Worm (Caenorhabditis elegans) whole organism, L1 larva: Measurements from ENCODE around the gene frpr-6.

Experiments used
- C04F5.9 ChIP-seq: sonication (generic microtip); optimal IDR thresholded peaks from 2 replicates; lab custom pipeline; 2016; ENCODE audit warnings: missing genetic modification characterization, missing compliant biosample characterization
- C16A3.4 ChIP-seq: fragments of 150-350 bp; optimal IDR thresholded peaks from 2 replicates; lab custom pipeline; 2014; ENCODE audit warnings: missing biosample characterization, missing genetic modification characterization
- C34B4.2 ChIP-seq: sonication (generic microtip); optimal IDR thresholded peaks from 2 replicates; lab custom pipeline; 2017; ENCODE audit warnings: mild to moderate bottlenecking, missing genetic modification characterization, missing compliant biosample characterization
- F16B12.6 ChIP-seq: fragments of 150-350 bp; optimal IDR thresholded peaks from 2 replicates; lab custom pipeline; 2014; ENCODE audit warnings: missing biosample characterization, missing genetic modification characterization
- Y116A8C.19 ChIP-seq: sonication (generic microtip); optimal IDR thresholded peaks from 2 replicates; lab custom pipeline; 2016; ENCODE audit warnings: missing compliant biosample characterization, missing genetic modification characterization, borderline replicate concordance
- aha-1 ChIP-seq: fragments of 150-350 bp; optimal IDR thresholded peaks from 2 replicates; lab custom pipeline; 2014; ENCODE audit warnings: missing biosample characterization, missing genetic modification characterization
- ama-1 ChIP-seq: fragments of 150-350 bp; optimal IDR thresholded peaks from 2 replicates; lab custom pipeline; 2014
- ceh-63 ChIP-seq: fragments of 200-800 bp; sonication (Bioruptor generic); optimal IDR thresholded peaks from 2 replicates; lab custom pipeline; 2018; ENCODE audit warnings: mild to moderate bottlenecking, missing genetic modification characterization, missing compliant biosample characterization
- ceh-8 ChIP-seq: fragments of 200-800 bp; sonication (Bioruptor generic); optimal IDR thresholded peaks from 2 replicates; lab custom pipeline; 2018; ENCODE audit warnings: mild to moderate bottlenecking, missing genetic modification characterization, moderate library complexity, missing compliant biosample characterization
- ceh-82 ChIP-seq, 3 experiments: fragments of 150-350 bp in 1 of 3; sonication (generic microtip) in 2 of 3; optimal IDR thresholded peaks; 2 replicates each; lab custom pipeline; 2014 to 2017; ENCODE audit warnings: missing biosample characterization in 3 of 3, missing genetic modification characterization in 3 of 3
- ceh-88 ChIP-seq: fragments of 200-800 bp; sonication (Bioruptor generic); IDR thresholded peaks from 2 replicates; pipeline ENCODE4 v1.3.6; 2022; ENCODE audit warnings: missing genetic modification characterization, missing compliant biosample characterization
- ceh-90 ChIP-seq: sonication (generic microtip); optimal IDR thresholded peaks from 2 replicates; lab custom pipeline; 2016; ENCODE audit warnings: missing genetic modification characterization, missing compliant biosample characterization
- ces-1 ChIP-seq: fragments of 150-350 bp; optimal IDR thresholded peaks from 2 replicates; lab custom pipeline; 2014; ENCODE audit warnings: missing biosample characterization, missing genetic modification reagents, missing genetic modification characterization
- dsc-1 ChIP-seq: sonication (generic microtip); optimal IDR thresholded peaks from 2 replicates; lab custom pipeline; 2016; ENCODE audit warnings: mild to moderate bottlenecking, missing genetic modification characterization, missing compliant biosample characterization
- efl-1 ChIP-seq, 4 experiments: fragments of 150-350 bp; optimal IDR thresholded peaks in 3 of 4; peaks in 1 of 4; 1 replicate in 1 of 4; 2 replicates in 3 of 4; lab custom pipeline; 2014; ENCODE audit warnings: missing biosample characterization in 2 of 4, missing genetic modification characterization in 2 of 4, missing genetic modification reagents in 2 of 4
- egl-13 ChIP-seq: sonication (generic microtip); optimal IDR thresholded peaks from 2 replicates; lab custom pipeline; 2016; ENCODE audit warnings: missing genotype, missing genetic modification reagents, missing genetic modification characterization, missing compliant biosample characterization
- elt-2 ChIP-seq: sonication (generic microtip); optimal IDR thresholded peaks from 2 replicates; lab custom pipeline; 2016; ENCODE audit warnings: missing genetic modification characterization, mild to moderate bottlenecking, inconsistent platforms, missing compliant biosample characterization, missing genetic modification reagents
- fkh-4 ChIP-seq: sonication (generic microtip); optimal IDR thresholded peaks from 2 replicates; lab custom pipeline; 2016; ENCODE audit warnings: missing compliant biosample characterization, missing genetic modification characterization, borderline replicate concordance
- fkh-8 ChIP-seq: sonication (generic microtip); optimal IDR thresholded peaks from 2 replicates; lab custom pipeline; 2016; ENCODE audit warnings: mild to moderate bottlenecking, missing genetic modification characterization, missing compliant biosample characterization
- fos-1 ChIP-seq: fragments of 150-350 bp; optimal IDR thresholded peaks from 2 replicates; lab custom pipeline; 2014; ENCODE audit warnings: missing biosample characterization, missing genetic modification characterization
- hlh-17 ChIP-seq: fragments of 200-800 bp; sonication (Bioruptor generic); optimal IDR thresholded peaks from 2 replicates; lab custom pipeline; 2018; ENCODE audit warnings: missing genetic modification characterization, mild to moderate bottlenecking, missing compliant biosample characterization, moderate library complexity, borderline replicate concordance
- irx-1 ChIP-seq: sonication (generic microtip); optimal IDR thresholded peaks from 2 replicates; lab custom pipeline; 2016; ENCODE audit warnings: missing genetic modification characterization, missing compliant biosample characterization
- isw-1 ChIP-seq: fragments of 200-800 bp; sonication (Bioruptor generic); IDR thresholded peaks from 2 replicates; pipeline ENCODE4 v1.3.6; 2022; ENCODE audit warnings: missing genetic modification characterization, missing compliant biosample characterization
- lin-13 ChIP-seq: fragments of 150-350 bp; optimal IDR thresholded peaks from 2 replicates; lab custom pipeline; 2014; ENCODE audit warnings: missing biosample characterization, missing genetic modification reagents, missing genetic modification characterization
- lin-14 ChIP-seq: fragments of 200-800 bp; sonication (Bioruptor generic); optimal IDR thresholded peaks from 2 replicates; lab custom pipeline; 2018; ENCODE audit warnings: mild to moderate bottlenecking, missing genetic modification characterization, moderate library complexity, missing compliant biosample characterization
- lin-35 ChIP-seq, 2 experiments: fragments of 150-350 bp; optimal IDR thresholded peaks; 2 replicates each; lab custom pipeline; 2014; ENCODE audit warnings: missing biosample characterization in 2 of 2, missing genetic modification characterization in 2 of 2, missing genetic modification reagents in 2 of 2
- lin-39 ChIP-seq: fragments of 150-350 bp; optimal IDR thresholded peaks from 2 replicates; lab custom pipeline; 2014; ENCODE audit warnings: missing biosample characterization, missing genetic modification reagents, missing genetic modification characterization
- mab-9 ChIP-seq: fragments of 200-800 bp; sonication (Bioruptor generic); IDR thresholded peaks from 2 replicates; pipeline ENCODE4 v1.3.6; 2022; ENCODE audit warnings: missing genetic modification reagents, missing genetic modification characterization, missing compliant biosample characterization
- mdl-1 ChIP-seq, 2 experiments: fragments of 150-350 bp; optimal IDR thresholded peaks; 2 replicates each; lab custom pipeline; 2014 to 2017; ENCODE audit warnings: missing biosample characterization in 2 of 2, missing genetic modification characterization in 2 of 2, inconsistent platforms in 1 of 2
- mef-2 ChIP-seq: fragments of 150-350 bp; optimal IDR thresholded peaks from 2 replicates; lab custom pipeline; 2014; ENCODE audit warnings: missing biosample characterization, missing genetic modification characterization
- mep-1 ChIP-seq: fragments of 150-350 bp; optimal IDR thresholded peaks from 2 replicates; lab custom pipeline; 2014; ENCODE audit warnings: missing biosample characterization, missing genetic modification characterization
- nhr-11 ChIP-seq: fragments of 150-350 bp; optimal IDR thresholded peaks from 2 replicates; lab custom pipeline; 2014; ENCODE audit warnings: missing biosample characterization, missing genetic modification characterization
- nhr-12 ChIP-seq: sonication (generic microtip); optimal IDR thresholded peaks from 2 replicates; lab custom pipeline; 2017; ENCODE audit warnings: missing biosample characterization, missing genetic modification characterization
- nhr-20 ChIP-seq: sonication (generic microtip); optimal IDR thresholded peaks from 2 replicates; lab custom pipeline; 2016; ENCODE audit warnings: mild to moderate bottlenecking, missing genetic modification characterization, missing compliant biosample characterization
- nhr-47 ChIP-seq: sonication (generic microtip); optimal IDR thresholded peaks from 2 replicates; lab custom pipeline; 2016; ENCODE audit warnings: mild to moderate bottlenecking, missing genetic modification characterization, moderate library complexity, missing compliant biosample characterization
- nhr-77 ChIP-seq: fragments of 150-350 bp; optimal IDR thresholded peaks from 2 replicates; lab custom pipeline; 2014; ENCODE audit warnings: missing biosample characterization, missing genetic modification characterization
- nhr-84 ChIP-seq: sonication (generic microtip); optimal IDR thresholded peaks from 2 replicates; lab custom pipeline; 2017; ENCODE audit warnings: missing biosample characterization, missing genetic modification characterization
- nhr-85 ChIP-seq: sonication (generic microtip); peaks from one replicate; lab custom pipeline; 2016; ENCODE audit warnings: missing genetic modification characterization, inconsistent platforms, missing compliant biosample characterization
- nhr-90 ChIP-seq: sonication (generic microtip); optimal IDR thresholded peaks from 2 replicates; lab custom pipeline; 2016; ENCODE audit warnings: mild to moderate bottlenecking, missing genetic modification characterization, missing compliant biosample characterization; ENCODE audit not compliant: poor library complexity
- pag-3 ChIP-seq: sonication (generic microtip); optimal IDR thresholded peaks from 2 replicates; lab custom pipeline; 2017; ENCODE audit warnings: missing genetic modification characterization, mild to moderate bottlenecking, missing compliant biosample characterization, antibody characterized with exemption, borderline replicate concordance; ENCODE audit not compliant: insufficient read depth
- pqm-1 ChIP-seq: sonication (generic microtip); optimal IDR thresholded peaks from 3 replicates; lab custom pipeline; 2017; ENCODE audit warnings: missing biosample characterization, missing genetic modification characterization
- rnt-1 ChIP-seq: sonication (generic microtip); optimal IDR thresholded peaks from 2 replicates; lab custom pipeline; 2016; ENCODE audit warnings: mild to moderate bottlenecking, missing genetic modification characterization, moderate library complexity, missing compliant biosample characterization
- sox-4 ChIP-seq: sonication (generic microtip); optimal IDR thresholded peaks from 2 replicates; lab custom pipeline; 2016; ENCODE audit warnings: missing genetic modification characterization, missing compliant biosample characterization
- sup-37 ChIP-seq: fragments of 200-800 bp; sonication (Bioruptor generic); optimal IDR thresholded peaks from 2 replicates; lab custom pipeline; 2018; ENCODE audit warnings: mild to moderate bottlenecking, missing genetic modification characterization, missing compliant biosample characterization
- tbx-2 ChIP-seq: sonication (generic microtip); optimal IDR thresholded peaks from 2 replicates; lab custom pipeline; 2016; ENCODE audit warnings: missing genetic modification characterization, missing compliant biosample characterization
- tlp-1 ChIP-seq: fragments of 150-350 bp; optimal IDR thresholded peaks from 2 replicates; lab custom pipeline; 2014; ENCODE audit warnings: missing biosample characterization, missing genetic modification characterization
- unc-130 ChIP-seq: fragments of 150-350 bp; optimal IDR thresholded peaks from 2 replicates; lab custom pipeline; 2017; ENCODE audit warnings: missing biosample characterization, missing genetic modification characterization, inconsistent platforms
- unc-30 ChIP-seq: sonication (generic microtip); optimal IDR thresholded peaks from 2 replicates; lab custom pipeline; 2017; ENCODE audit warnings: missing biosample characterization, missing genetic modification characterization
- unc-62 ChIP-seq: fragments of 150-350 bp; optimal IDR thresholded peaks from 2 replicates; lab custom pipeline; 2014; ENCODE audit warnings: missing biosample characterization, missing genetic modification reagents, missing genetic modification characterization
- unc-86 ChIP-seq: sonication (generic microtip); optimal IDR thresholded peaks from 2 replicates; lab custom pipeline; 2016; ENCODE audit warnings: missing genetic modification characterization, missing compliant biosample characterization
- xbp-1 ChIP-seq: sonication (generic microtip); optimal IDR thresholded peaks from 2 replicates; lab custom pipeline; 2016; ENCODE audit warnings: missing genetic modification characterization, missing compliant biosample characterization
- zip-4 ChIP-seq: fragments of 200-800 bp; sonication (Bioruptor generic); optimal IDR thresholded peaks from 2 replicates; lab custom pipeline; 2018; ENCODE audit warnings: mild to moderate bottlenecking, missing genetic modification characterization, moderate library complexity, missing compliant biosample characterization
- ztf-11 ChIP-seq, 2 experiments: sonication (generic microtip); optimal IDR thresholded peaks; 2 replicates each; lab custom pipeline; 2016 to 2017; ENCODE audit warnings: missing genetic modification characterization in 2 of 2, missing biosample characterization in 1 of 2, missing compliant biosample characterization in 1 of 2
- ztf-4 ChIP-seq: fragments of 150-350 bp; optimal IDR thresholded peaks from 2 replicates; lab custom pipeline; 2014; ENCODE audit warnings: missing biosample characterization, missing genetic modification characterization

frpr-6 gene

DNA sequence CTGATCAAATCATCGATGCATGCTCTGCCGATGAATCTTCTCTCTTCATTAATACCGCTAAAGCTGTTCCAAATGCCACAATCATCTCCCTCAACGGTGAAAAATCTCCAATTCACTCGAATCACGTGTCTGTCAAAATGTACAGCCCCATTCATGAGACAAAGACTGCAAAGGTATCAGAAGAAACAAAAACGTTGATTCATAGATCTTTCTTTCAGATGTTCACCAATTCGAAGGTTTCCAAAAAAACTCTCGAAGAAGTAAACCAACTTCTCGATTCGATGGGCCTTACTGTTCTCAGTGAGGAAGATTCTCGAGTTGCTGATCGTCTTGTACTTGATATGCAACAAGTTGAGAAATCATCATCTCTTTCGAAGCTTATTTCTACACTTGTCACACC lies 4.3 kb downstream of the frpr-6 start:
- no peak for TF ChIP-seq unc-30 (tag; lab: Kevin White, UChicago)
- TF ChIP-seq ceh-63 (GFP tag; lab: Kevin White, UChicago), result no peak
- TF ChIP-seq mdl-1 (tag; optimal IDR thresholded peaks at IDR 0.05; lab: Kevin White, UChicago), result no peak
- no peak for TF ChIP-seq F16B12.6 (tag; lab: Kevin White, UChicago)
- TF ChIP-seq unc-130 (tag; lab: Kevin White, UChicago), result no peak
- no peak for TF ChIP-seq nhr-84
- no peak for TF ChIP-seq ztf-4 (tag; lab: Kevin White, UChicago)
- no peak for TF ChIP-seq elt-2
- peak in 1 of 2 experiments; percentile 2 for TF ChIP-seq lin-35 (GFP tag; optimal IDR thresholded peaks at IDR 0.05; lab: Kevin White, UChicago)
- TF ChIP-seq nhr-20 (tag; lab: Kevin White, UChicago), result peak; percentile 15
- TF ChIP-seq ceh-90 (tag; lab: Kevin White, UChicago), result no peak
- peak; percentile 18 for TF ChIP-seq ama-1 (lab: Kevin White, UChicago)
- no peak for TF ChIP-seq fkh-4 (tag; lab: Kevin White, UChicago)
- TF ChIP-seq nhr-90 (tag; lab: Kevin White, UChicago), result no peak
- TF ChIP-seq rnt-1, result no peak
- no peak for TF ChIP-seq efl-1 (optimal IDR thresholded peaks at IDR 0.05; lab: Kevin White, UChicago)
- TF ChIP-seq efl-1 (GFP tag; optimal IDR thresholded peaks at IDR 0.05 in 1 of 2; lab: Kevin White, UChicago), result peak in 1 of 2 experiments; percentile 72
- no peak for TF ChIP-seq egl-13 (tag; lab: Kevin White, UChicago)
- peak; percentile 14 for TF ChIP-seq lin-14 (GFP tag; lab: Kevin White, UChicago)
- no peak for TF ChIP-seq tbx-2 (tag; lab: Kevin White, UChicago)
- TF ChIP-seq unc-62 (GFP tag; lab: Kevin White, UChicago), result no peak
- no peak for TF ChIP-seq C34B4.2 (tag; lab: Kevin White, UChicago)
- no peak for TF ChIP-seq mep-1
- no peak for TF ChIP-seq fos-1 (tag; lab: Kevin White, UChicago)
- TF ChIP-seq mab-9, result no peak
- no peak for TF ChIP-seq nhr-47 (tag; lab: Kevin White, UChicago)
- no peak for TF ChIP-seq ces-1 (GFP tag; lab: Kevin White, UChicago)
- no peak for TF ChIP-seq mef-2 (tag; lab: Kevin White, UChicago)
- no peak for TF ChIP-seq nhr-77
- no peak for TF ChIP-seq pag-3 (tag; lab: Kevin White, UChicago)
- no peak for TF ChIP-seq ceh-82 (tag; optimal IDR thresholded peaks at IDR 0.05; lab: Kevin White, UChicago)
- no peak for TF ChIP-seq sox-4 (tag; lab: Kevin White, UChicago)
- TF ChIP-seq ceh-8 (GFP tag; lab: Kevin White, UChicago), result no peak
- TF ChIP-seq nhr-85 (tag; lab: Kevin White, UChicago), result peak; percentile 59
- peak; percentile 1 for TF ChIP-seq C16A3.4
- no peak for TF ChIP-seq nhr-11 (tag; lab: Kevin White, UChicago)
- no peak for TF ChIP-seq C04F5.9 (tag; lab: Kevin White, UChicago)
- TF ChIP-seq ceh-88 (GFP tag; lab: Robert Waterston, UW), result no peak
- no peak for TF ChIP-seq tlp-1
- TF ChIP-seq lin-13 (GFP tag; lab: Kevin White, UChicago), result no peak
- TF ChIP-seq Y116A8C.19, result no peak
- TF ChIP-seq unc-86 (tag; lab: Kevin White, UChicago), result no peak
- no peak for TF ChIP-seq hlh-17
- TF ChIP-seq pqm-1, result no peak
- no peak for TF ChIP-seq nhr-12 (tag; lab: Kevin White, UChicago)
- TF ChIP-seq sup-37 (GFP tag; lab: Kevin White, UChicago), result no peak
- no peak for TF ChIP-seq fkh-8 (tag; lab: Kevin White, UChicago)
- TF ChIP-seq aha-1, result no peak
- no peak for TF ChIP-seq isw-1 (GFP tag; lab: Robert Waterston, UW)
- no peak for TF ChIP-seq lin-39 (tag; lab: Kevin White, UChicago)
- no peak for TF ChIP-seq dsc-1 (tag; lab: Kevin White, UChicago)
- TF ChIP-seq zip-4, result no peak
- TF ChIP-seq irx-1 (tag; lab: Kevin White, UChicago), result no peak
- no peak for TF ChIP-seq xbp-1
- no peak for TF ChIP-seq ztf-11 (tag; optimal IDR thresholded peaks at IDR 0.05; lab: Kevin White, UChicago)
